Worm (Caenorhabditis elegans): ENCODE data around the gene srh-10.

srh-10 gene

ce11 chrV:6022076-6022475 lies 44.9 kb downstream of the srh-10 start:
- TF ChIP-seq ceh-40 (GFP tag; IDR thresholded peaks at IDR 0.05) (no peak), ztf-3 (GFP tag; optimal IDR thresholded peaks at IDR 0.05) (no peak)

ce11 chrV:6018944-6019450 lies 47.9 kb downstream of the srh-10 start, which contains the start of gene picc-1:
Gene picc-1 (plus strand): TSS chrV:6018994.
- TF ChIP-seq xnd-1 (tag; optimal IDR thresholded peaks at IDR 0.05) (peak; percentile 6), nfya-1 (tag; optimal IDR thresholded peaks at IDR 0.05; ENCODE audit: borderline replicate concordance, insufficient read depth) (no peak), attf-5 (GFP tag; optimal IDR thresholded peaks at IDR 0.05) (no peak), ceh-40 (GFP tag; IDR thresholded peaks at IDR 0.05) (no peak), tbp1 (GFP tag; optimal IDR thresholded peaks at IDR 0.05) (peak; percentile 26), nhr-80 (tag; optimal IDR thresholded peaks at IDR 0.05) (no peak), let-607 (tag; optimal IDR thresholded peaks at IDR 0.05) (peak in 1 of 2 experiments; percentile 5), pha-4 (tag; optimal IDR thresholded peaks at IDR 0.05) (no peak), T26A5.8 (tag; optimal IDR thresholded peaks at IDR 0.05) (no peak), nfya-2 (GFP tag; IDR thresholded peaks at IDR 0.05) (no peak), unc-130 (GFP tag; optimal IDR thresholded peaks at IDR 0.05) (no peak), K12H6.12 (tag; optimal IDR thresholded peaks at IDR 0.05) (no peak), unc-62 (GFP tag; optimal IDR thresholded peaks at IDR 0.05) (no peak), snpc-4 (GFP tag; optimal IDR thresholded peaks at IDR 0.05) (no peak), snpc-4 (tag; optimal IDR thresholded peaks at IDR 0.05) (peak in 2 of 4 experiments; percentile 15 to 24), nhr-179 (tag; optimal IDR thresholded peaks at IDR 0.05) (no peak), efl-1 (GFP tag; optimal IDR thresholded peaks at IDR 0.05) (no peak), pbrm-1 (GFP tag; IDR thresholded peaks at IDR 0.05) (no peak; the same call in 1 of the 2 replicates), mcd-1 (GFP tag; IDR thresholded peaks at IDR 0.05) (0 out of 2 replicates have a peak, but pooled peaks have one; percentile 29), ztf-22 (GFP tag; optimal IDR thresholded peaks at IDR 0.05) (no peak), mes-4 (tag; optimal IDR thresholded peaks at IDR 0.05) (no peak), F39B2.1 (GFP tag; IDR thresholded peaks at IDR 0.05) (no peak), F22D6.2 (tag; optimal IDR thresholded peaks at IDR 0.05) (no peak), sdz-38 (tag; optimal IDR thresholded peaks at IDR 0.05) (no peak), lsy-27 (tag; optimal IDR thresholded peaks at IDR 0.05; ENCODE audit: borderline replicate concordance, insufficient read depth) (no peak), Y53G8AR.9 (GFP tag; conservative IDR thresholded peaks at IDR 0.05) (0 out of 2 replicates have a peak, but pooled peaks have one; percentile 22), bed-2 (GFP tag; IDR thresholded peaks at IDR 0.05) (no peak), hrde-1 (tag; optimal IDR thresholded peaks at IDR 0.05; ENCODE audit: borderline replicate concordance) (no peak), bed-1 (GFP tag; IDR thresholded peaks at IDR 0.05) (no peak), fkh-3 (tag; optimal IDR thresholded peaks at IDR 0.05) (no peak), dox-1 (GFP tag; IDR thresholded peaks at IDR 0.05) (0 out of 2 replicates have a peak, but pooled peaks have one; percentile 18), T07F8.4 (tag; optimal IDR thresholded peaks at IDR 0.05) (no peak), attf-6 (GFP tag; IDR thresholded peaks at IDR 0.05) (no peak; the same call in 1 of the 2 replicates), hlh-26 (GFP tag; conservative IDR thresholded peaks at IDR 0.05) (no peak), repo-1 (tag; optimal IDR thresholded peaks at IDR 0.05) (no peak), akir-1 (GFP tag; optimal IDR thresholded peaks at IDR 0.05) (no peak), rpc-1 (optimal IDR thresholded peaks at IDR 0.05) (no peak), rpc-1 (tag; optimal IDR thresholded peaks at IDR 0.05) (no peak), lsl-1 (GFP tag; optimal IDR thresholded peaks at IDR 0.05) (no peak), F57C9.4 (tag; optimal IDR thresholded peaks at IDR 0.05) (no peak), let-526 (GFP tag; IDR thresholded peaks at IDR 0.05) (no peak), K11D2.4 (GFP tag; IDR thresholded peaks at IDR 0.05) (no peak), ztf-28 (GFP tag; IDR thresholded peaks at IDR 0.05) (no peak), mxl-1 (tag; optimal IDR thresholded peaks at IDR 0.05) (no peak), Y95B8A.8 (GFP tag; IDR thresholded peaks at IDR 0.05) (0 out of 2 replicates have a peak, but pooled peaks have one; percentile 51), ztf-6 (GFP tag; IDR thresholded peaks at IDR 0.05) (no peak)
